Worm (Caenorhabditis elegans): ENCODE data around the gene T07G12.2.

T07G12.2 gene

DNA sequence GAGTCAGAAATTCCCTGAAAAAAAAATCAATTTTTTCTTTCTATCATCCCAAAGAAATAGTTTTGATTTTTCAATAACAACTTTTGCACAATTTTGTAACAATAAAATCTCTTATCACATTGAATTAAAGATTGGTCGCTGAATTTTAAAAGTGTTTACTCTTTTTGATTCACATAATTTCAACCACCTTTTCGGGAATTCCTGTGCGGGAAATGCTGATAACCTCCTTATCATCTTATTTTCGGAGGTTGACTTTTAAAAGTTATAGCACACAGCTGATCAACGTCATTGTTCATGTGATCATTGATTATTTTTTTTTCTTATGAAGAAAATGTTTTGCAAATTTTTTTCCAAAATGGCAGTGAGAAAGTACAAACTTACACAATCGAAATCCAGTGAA, 12.9 kb downstream of the T07G12.2 start:
- TF ChIP-seq elt-3 (tag; optimal IDR thresholded peaks at IDR 0.05) (no peak), mab-5 (tag; optimal IDR thresholded peaks at IDR 0.05) (no peak), ham-2 (GFP tag; optimal IDR thresholded peaks at IDR 0.05) (no peak), unc-62 (GFP tag; optimal IDR thresholded peaks at IDR 0.05) (no peak), mep-1 (tag; optimal IDR thresholded peaks at IDR 0.05) (no peak), ceh-39 (tag; optimal IDR thresholded peaks at IDR 0.05) (no peak), nhr-2 (tag; optimal IDR thresholded peaks at IDR 0.05) (no peak), zip-8 (tag; optimal IDR thresholded peaks at IDR 0.05) (no peak), sptf-1 (tag; optimal IDR thresholded peaks at IDR 0.05) (no peak), snpc-4 (tag; optimal IDR thresholded peaks at IDR 0.05) (no peak)

DNA sequence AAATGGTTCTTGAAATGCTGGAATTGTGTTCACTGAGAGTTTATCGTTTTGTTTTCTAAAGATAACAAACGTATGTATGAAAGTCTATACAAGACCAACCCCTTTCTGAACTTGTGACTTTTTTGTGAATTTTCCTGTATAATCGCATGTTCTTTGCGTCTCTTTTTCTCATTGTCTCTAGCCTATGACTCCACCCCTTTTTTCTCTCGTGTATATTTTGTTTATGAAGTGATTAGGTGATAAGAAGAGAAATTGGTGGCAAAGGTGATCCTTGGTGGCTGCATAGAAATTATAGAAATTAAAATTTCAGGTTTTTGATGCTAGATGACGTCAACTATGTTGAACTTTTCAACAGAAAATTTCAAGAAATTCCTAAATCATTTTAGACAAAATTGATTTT, 14.5 kb downstream of the T07G12.2 start, which contains the start of gene T07G12.5:
TSS of gene T07G12.5 (minus strand) at position 101 of the 400 bp plus-strand sequence.
- TF ChIP-seq ham-2 (GFP tag; optimal IDR thresholded peaks at IDR 0.05): no peak
- TF ChIP-seq elt-1 (tag; optimal IDR thresholded peaks at IDR 0.05; ENCODE audit: borderline replicate concordance, insufficient read depth): no peak
- TF ChIP-seq lin-13 (tag; optimal IDR thresholded peaks at IDR 0.05): no peak

DNA sequence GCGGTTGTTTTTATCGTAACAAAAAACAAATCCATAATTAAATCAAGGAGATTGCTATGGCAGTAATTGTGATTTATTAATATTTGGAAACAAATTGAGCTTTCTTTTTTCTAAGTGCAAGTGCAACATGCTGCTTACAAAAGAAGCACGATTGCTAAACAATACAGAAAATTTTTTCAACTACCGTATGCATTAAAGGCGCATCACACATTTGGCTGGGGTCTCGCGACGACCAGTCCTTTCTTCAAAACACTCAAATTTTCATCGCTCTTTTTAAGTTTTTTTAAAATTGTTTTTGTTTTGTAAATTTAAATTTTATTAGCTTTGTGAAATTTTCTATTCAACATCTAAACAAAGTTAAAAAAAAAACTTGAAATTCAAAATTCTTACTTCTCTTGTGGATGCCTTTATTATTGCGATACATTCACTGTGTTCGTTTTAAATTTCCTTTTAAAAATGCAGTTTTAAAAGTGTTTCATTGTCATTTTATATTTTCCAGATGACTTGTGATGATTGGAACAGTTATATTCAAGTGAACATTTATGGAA, 16.2 kb downstream of the T07G12.2 start, which contains the start of gene zim-1:
TSS of gene zim-1 (plus strand) at position 498 of the 548 bp plus-strand sequence.
- TF ChIP-seq hlh-1 (tag; optimal IDR thresholded peaks at IDR 0.05): no peak
- TF ChIP-seq nhr-12 (tag; optimal IDR thresholded peaks at IDR 0.05): no peak
- TF ChIP-seq tbx-8 (GFP tag; optimal IDR thresholded peaks at IDR 0.05): no peak
- TF ChIP-seq mls-2 (tag; optimal IDR thresholded peaks at IDR 0.05): no peak
- no peak for TF ChIP-seq unc-120 (tag; optimal IDR thresholded peaks at IDR 0.05; ENCODE audit: poor library complexity, severe bottlenecking)
- TF ChIP-seq elt-3 (tag; optimal IDR thresholded peaks at IDR 0.05): no peak
- TF ChIP-seq flh-1 (GFP tag; optimal IDR thresholded peaks at IDR 0.05): no peak
- TF ChIP-seq lin-32 (GFP tag; optimal IDR thresholded peaks at IDR 0.05): no peak
- no peak for TF ChIP-seq pha-4 (tag; optimal IDR thresholded peaks at IDR 0.05)
- TF ChIP-seq lin-13 (tag; optimal IDR thresholded peaks at IDR 0.05): no peak
- TF ChIP-seq bed-3 (GFP tag; optimal IDR thresholded peaks at IDR 0.05): no peak
- no peak for TF ChIP-seq snpc-4 (tag; optimal IDR thresholded peaks at IDR 0.05)
- TF ChIP-seq unc-62 (GFP tag; optimal IDR thresholded peaks at IDR 0.05): no peak
- no peak for TF ChIP-seq unc-39 (tag; optimal IDR thresholded peaks at IDR 0.05)
- TF ChIP-seq sem-2 (GFP tag; optimal IDR thresholded peaks at IDR 0.05): no peak
- no peak for TF ChIP-seq nhr-76 (tag; optimal IDR thresholded peaks at IDR 0.05)
- TF ChIP-seq drap-1 (GFP tag; optimal IDR thresholded peaks at IDR 0.05): no peak
- TF ChIP-seq ceh-39 (tag; optimal IDR thresholded peaks at IDR 0.05): no peak
- TF ChIP-seq nhr-2 (tag; optimal IDR thresholded peaks at IDR 0.05): no peak
- TF ChIP-seq ztf-11 (tag; optimal IDR thresholded peaks at IDR 0.05): no peak

DNA sequence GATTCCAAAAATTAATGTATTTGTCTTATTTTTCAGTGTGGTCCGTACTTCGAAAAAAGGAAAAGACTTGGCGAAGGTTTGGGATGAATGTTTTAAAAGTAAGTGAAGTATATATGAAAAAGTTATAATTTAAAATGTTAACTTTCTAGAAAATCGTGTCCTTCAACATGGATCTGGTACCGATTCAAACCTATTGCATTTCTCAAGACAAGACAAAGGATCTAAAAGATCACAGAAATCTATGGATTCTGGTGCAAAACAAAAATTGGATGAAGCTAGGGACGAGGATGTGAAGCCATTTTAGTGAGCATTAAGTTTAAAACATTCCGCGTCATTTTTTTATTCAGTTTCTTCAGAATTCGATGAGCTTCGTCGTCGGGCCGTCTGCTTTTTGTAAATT, 24.4 kb downstream of the T07G12.2 start, which contains the start of gene zim-2:
TSS of gene zim-2 (plus strand) at position 301 of the 400 bp plus-strand sequence.
- TF ChIP-seq nhr-12 (tag; optimal IDR thresholded peaks at IDR 0.05) (no peak), mab-5 (tag; optimal IDR thresholded peaks at IDR 0.05) (no peak), mls-2 (tag; optimal IDR thresholded peaks at IDR 0.05) (no peak), blmp-1 (tag; optimal IDR thresholded peaks at IDR 0.05) (no peak), nhr-2 (tag; optimal IDR thresholded peaks at IDR 0.05) (no peak), ceh-83 (GFP tag; optimal IDR thresholded peaks at IDR 0.05) (no peak), lin-32 (GFP tag; optimal IDR thresholded peaks at IDR 0.05) (no peak), hlh-1 (tag; optimal IDR thresholded peaks at IDR 0.05) (no peak), bed-3 (GFP tag; optimal IDR thresholded peaks at IDR 0.05) (no peak), nhr-28 (tag; optimal IDR thresholded peaks at IDR 0.05) (no peak), ztf-11 (tag; optimal IDR thresholded peaks at IDR 0.05) (no peak), pha-4 (tag; optimal IDR thresholded peaks at IDR 0.05) (no peak), ces-1 (GFP tag; optimal IDR thresholded peaks at IDR 0.05) (no peak), ceh-39 (tag; optimal IDR thresholded peaks at IDR 0.05) (no peak)

DNA sequence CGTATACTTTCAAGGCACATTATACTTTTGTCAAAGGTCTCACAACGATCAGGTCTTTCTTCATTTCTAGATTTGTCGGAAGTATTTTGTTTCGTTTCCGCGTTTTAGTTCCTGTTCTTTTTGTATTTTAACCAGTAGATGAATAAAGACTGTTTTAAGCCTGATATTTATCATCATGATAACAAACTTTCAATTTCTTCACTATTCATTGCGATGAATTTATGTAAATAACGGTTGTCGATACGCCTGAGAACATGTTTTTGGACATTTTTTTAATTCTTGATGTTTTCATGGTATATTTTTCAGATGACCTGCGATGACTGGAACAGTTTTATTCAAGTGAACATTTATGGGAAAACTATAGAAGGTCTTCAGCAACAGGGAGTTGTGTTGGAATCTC, 27.9 kb downstream of the T07G12.2 start, which contains the start of gene zim-3:
TSS of gene zim-3 (plus strand) at position 301 of the 400 bp plus-strand sequence.
- TF ChIP-seq lin-13 (tag; optimal IDR thresholded peaks at IDR 0.05) (no peak), bed-3 (GFP tag; optimal IDR thresholded peaks at IDR 0.05) (no peak), ces-1 (GFP tag; optimal IDR thresholded peaks at IDR 0.05) (no peak), lsy-2 (tag; optimal IDR thresholded peaks at IDR 0.05) (no peak), ztf-11 (tag; optimal IDR thresholded peaks at IDR 0.05) (no peak), mep-1 (tag; optimal IDR thresholded peaks at IDR 0.05) (no peak), cnd-1 (tag; optimal IDR thresholded peaks at IDR 0.05) (no peak), elt-1 (tag; optimal IDR thresholded peaks at IDR 0.05; ENCODE audit: borderline replicate concordance, insufficient read depth) (no peak), lin-32 (GFP tag; optimal IDR thresholded peaks at IDR 0.05) (no peak), nhr-76 (tag; optimal IDR thresholded peaks at IDR 0.05) (no peak), zip-8 (tag; optimal IDR thresholded peaks at IDR 0.05) (no peak), pha-4 (tag; optimal IDR thresholded peaks at IDR 0.05) (no peak), ham-2 (GFP tag; optimal IDR thresholded peaks at IDR 0.05) (no peak), nhr-237 (tag; optimal IDR thresholded peaks at IDR 0.05) (no peak)
